Fruit fly (Drosophila melanogaster): ENCODE measurements around the gene CG42395.

The CG42395 gene

DNA sequence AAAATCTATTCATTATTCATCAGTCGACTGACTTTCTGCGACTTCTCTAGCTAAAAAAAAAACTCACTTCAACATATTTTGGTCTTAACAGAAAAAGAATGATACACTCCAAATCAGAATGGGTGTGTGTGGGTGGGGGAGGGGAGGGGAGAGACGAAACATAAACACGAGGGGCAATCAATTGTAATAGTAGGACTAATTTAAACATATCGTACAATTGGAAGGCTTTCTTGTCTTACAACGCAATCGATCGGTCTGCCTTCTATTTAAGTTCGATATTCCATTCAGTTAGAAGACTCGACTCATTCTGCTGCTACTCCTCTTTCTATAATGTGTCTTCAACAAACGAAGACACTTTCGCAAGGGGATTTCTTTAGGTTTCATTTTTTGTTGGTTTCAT is 24.9 kb downstream of the CG42395 start:
- no peak for TF ChIP-seq lola (GFP tag; optimal IDR thresholded peaks at IDR 0.05)

DNA sequence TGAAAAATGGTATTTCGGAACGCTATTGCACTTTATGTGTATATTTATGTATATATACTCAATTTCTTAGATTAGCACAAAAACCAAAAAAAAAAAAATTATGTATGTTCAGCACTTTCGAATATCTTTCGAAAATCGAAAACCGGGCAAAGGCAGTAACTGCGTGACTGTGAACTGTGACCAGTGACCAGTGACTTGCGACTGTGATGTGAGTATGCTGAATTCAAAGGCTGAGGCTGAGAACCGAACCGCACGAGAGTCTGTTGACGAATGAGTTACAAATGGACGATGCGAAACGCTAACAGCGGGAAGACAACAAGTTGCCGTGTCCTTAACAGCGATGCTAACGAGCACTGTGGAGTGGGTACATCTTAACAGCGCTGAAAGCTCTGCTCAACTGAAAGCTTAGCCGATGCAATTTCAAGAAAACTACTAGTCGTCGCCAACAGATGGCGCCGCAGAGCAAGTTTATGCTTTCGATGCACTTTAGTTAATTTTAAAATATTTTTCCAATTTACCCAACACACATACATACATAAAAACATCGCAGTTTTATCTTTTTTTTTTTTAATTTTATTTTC is 25.4 kb downstream of the CG42395 start, which contains the start of gene CG32700:
Gene CG32700, minus strand, starts transcription at position 274 of the 581 bp plus-strand sequence.
- no peak for TF ChIP-seq sv (GFP tag; optimal IDR thresholded peaks at IDR 0.05)
- TF ChIP-seq HLH106 (tag; optimal IDR thresholded peaks at IDR 0.05), result no peak
- no peak for TF ChIP-seq dl (GFP tag; optimal IDR thresholded peaks at IDR 0.05; ENCODE audit: insufficient read depth in 1 of 2, partially characterized antibody in 2 of 2)
- no peak for TF ChIP-seq Myc (optimal IDR thresholded peaks at IDR 0.05)
- TF ChIP-seq fru (GFP tag; optimal IDR thresholded peaks at IDR 0.05), result no peak
- no peak for TF ChIP-seq Mio (GFP tag; optimal IDR thresholded peaks at IDR 0.05)
- peak; percentile 14 for TF ChIP-seq Hr83 (GFP tag; optimal IDR thresholded peaks at IDR 0.05; ENCODE audit: poor library complexity, severe bottlenecking)
- TF ChIP-seq usp (GFP tag; optimal IDR thresholded peaks at IDR 0.05), result no peak
- TF ChIP-seq Abd-B (GFP tag; optimal IDR thresholded peaks at IDR 0.05), result no peak
- TF ChIP-seq brk (GFP tag; optimal IDR thresholded peaks at IDR 0.05), result peak; percentile 22

DNA sequence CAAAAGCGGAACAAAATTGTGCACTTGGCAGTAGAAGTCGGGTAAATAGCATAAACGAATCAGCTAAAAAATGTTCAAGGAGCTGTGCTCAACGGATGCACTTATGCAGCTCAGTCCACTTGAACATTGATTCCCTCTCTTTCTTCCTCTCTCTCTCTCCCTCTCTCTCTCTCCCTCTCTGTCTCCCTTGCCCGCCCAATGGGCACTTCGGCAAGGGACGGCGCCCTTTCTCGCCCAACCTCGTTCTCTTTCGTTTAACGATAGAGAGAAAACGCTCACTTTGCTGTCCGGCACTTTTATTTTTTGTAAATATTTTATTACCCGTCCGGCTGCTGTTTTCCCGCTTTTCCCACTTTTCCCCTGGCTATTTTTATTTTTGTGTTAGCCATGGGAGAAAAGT is 31.6 kb downstream of the CG42395 start:
- TF ChIP-seq dsf (GFP tag; optimal IDR thresholded peaks at IDR 0.05; ENCODE audit: borderline replicate concordance) (no peak), HLH106 (tag; optimal IDR thresholded peaks at IDR 0.05) (no peak), Hnf4 (GFP tag; optimal IDR thresholded peaks at IDR 0.05) (no peak)

DNA sequence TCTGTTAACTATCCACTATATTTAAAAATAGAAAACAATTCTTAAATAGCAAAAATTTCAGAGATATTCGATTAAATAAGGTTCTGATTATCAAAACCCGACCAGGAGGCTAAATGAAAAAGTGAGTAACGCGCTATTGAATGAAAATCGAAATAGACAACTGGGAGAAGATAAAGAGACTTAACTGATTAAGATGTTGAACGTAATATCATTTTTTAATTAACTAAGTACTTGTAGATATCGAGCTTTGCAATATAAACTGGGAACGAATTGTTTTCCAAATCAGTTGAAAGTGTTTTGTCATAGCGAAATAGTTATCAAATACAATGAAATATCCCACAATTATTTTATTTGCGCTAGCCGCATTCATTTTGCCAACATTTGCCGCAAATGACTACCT is 42.5 kb downstream of the CG42395 start, which contains the start of gene CG34026:
Gene CG34026, plus strand, starts transcription at position 301 of the 400 bp plus-strand sequence.
- no peak for TF ChIP-seq usp (GFP tag; optimal IDR thresholded peaks at IDR 0.05)
- TF ChIP-seq woc (GFP tag; optimal IDR thresholded peaks at IDR 0.05), result no peak
- no peak for TF ChIP-seq dsf (GFP tag; optimal IDR thresholded peaks at IDR 0.05; ENCODE audit: borderline replicate concordance)
- no peak for TF ChIP-seq dl (GFP tag; optimal IDR thresholded peaks at IDR 0.05; ENCODE audit: insufficient read depth in 1 of 2, partially characterized antibody in 2 of 2)
- no peak for TF ChIP-seq lola (GFP tag; optimal IDR thresholded peaks at IDR 0.05)
- no peak for TF ChIP-seq Sp1 (GFP tag; optimal IDR thresholded peaks at IDR 0.05)
- no peak for TF ChIP-seq Mio (GFP tag; optimal IDR thresholded peaks at IDR 0.05)
- no peak for TF ChIP-seq GATAd (GFP tag; optimal IDR thresholded peaks at IDR 0.05)
- no peak for TF ChIP-seq N (GFP tag; optimal IDR thresholded peaks at IDR 0.05)
- TF ChIP-seq sage (GFP tag; optimal IDR thresholded peaks at IDR 0.05), result no peak

DNA sequence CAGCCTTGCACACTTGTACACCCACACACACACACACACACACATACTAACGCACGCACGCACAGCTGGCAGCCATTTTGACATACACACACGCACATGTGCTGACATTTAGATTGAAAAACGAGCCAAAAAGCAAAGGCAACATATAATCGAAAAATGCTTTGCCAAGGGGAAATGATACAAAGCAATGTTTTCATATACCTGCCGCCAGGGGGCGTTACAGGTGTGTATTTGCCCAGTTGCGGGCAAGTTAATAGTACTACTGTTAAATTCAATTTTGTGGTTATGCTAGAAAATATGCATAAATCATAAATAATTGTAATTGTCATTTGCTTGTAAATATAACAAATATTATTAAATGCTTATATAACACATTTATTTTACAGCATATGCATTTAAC is 43.6 kb downstream of the CG42395 start:
- TF ChIP-seq br (GFP tag; optimal IDR thresholded peaks at IDR 0.05) (no peak), CG32264 (GFP tag; optimal IDR thresholded peaks at IDR 0.05) (no peak), Dfd (GFP tag; optimal IDR thresholded peaks at IDR 0.05) (peak; percentile 54), lola (GFP tag; optimal IDR thresholded peaks at IDR 0.05) (no peak), Hnf4 (GFP tag; optimal IDR thresholded peaks at IDR 0.05) (no peak)

DNA sequence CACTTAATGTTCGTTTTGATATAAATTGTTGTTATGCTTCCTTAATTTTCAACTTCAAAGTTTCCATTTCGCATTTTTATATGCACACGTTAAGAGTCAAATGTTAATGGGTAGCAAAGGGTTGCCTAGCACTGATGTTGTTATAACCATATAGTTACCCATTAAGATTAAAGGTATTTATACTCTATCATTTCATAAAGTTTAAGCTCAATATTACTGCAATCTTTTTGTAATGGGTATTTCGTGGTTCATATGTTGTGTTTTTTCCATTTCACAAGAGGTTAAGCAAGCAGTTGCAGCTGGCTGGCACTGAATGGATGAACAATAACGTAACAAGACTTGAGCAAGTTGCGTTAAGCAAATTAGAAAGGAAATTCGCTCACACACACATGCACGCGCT is 44.2 kb downstream of the CG42395 start:
- no peak for TF ChIP-seq h (GFP tag; optimal IDR thresholded peaks at IDR 0.05)
- TF ChIP-seq Dif (GFP tag; optimal IDR thresholded peaks at IDR 0.05; ENCODE audit: partially characterized antibody), result no peak
- no peak for TF ChIP-seq dmrt93B (GFP tag; optimal IDR thresholded peaks at IDR 0.05)
- no peak for TF ChIP-seq tai (GFP tag; optimal IDR thresholded peaks at IDR 0.05)
- no peak for TF ChIP-seq foxo (GFP tag; optimal IDR thresholded peaks at IDR 0.05)
- no peak for TF ChIP-seq CG9705 (GFP tag; optimal IDR thresholded peaks at IDR 0.05)
- no peak for TF ChIP-seq usp (GFP tag; optimal IDR thresholded peaks at IDR 0.05)
- TF ChIP-seq rgr (GFP tag; optimal IDR thresholded peaks at IDR 0.05), result no peak
- no peak for TF ChIP-seq fru (GFP tag; optimal IDR thresholded peaks at IDR 0.05)
- no peak for TF ChIP-seq sv (GFP tag; optimal IDR thresholded peaks at IDR 0.05)
- TF ChIP-seq Jra (GFP tag; optimal IDR thresholded peaks at IDR 0.05), result no peak
- no peak for TF ChIP-seq Vsx2 (GFP tag; optimal IDR thresholded peaks at IDR 0.05; ENCODE audit: partially characterized antibody)
- no peak for TF ChIP-seq Hr78 (GFP tag; optimal IDR thresholded peaks at IDR 0.05)
- TF ChIP-seq CG32264 (GFP tag; optimal IDR thresholded peaks at IDR 0.05), result no peak
- TF ChIP-seq OdsH (GFP tag; optimal IDR thresholded peaks at IDR 0.05), result no peak
- TF ChIP-seq GATAd (GFP tag; optimal IDR thresholded peaks at IDR 0.05), result no peak

Measured in whole organism, wandering third instar larva.